Worm (Caenorhabditis elegans) whole organism, young adult: ENCODE results near the gene H39E20.1.
"Not testable (repeated sequence)": the region's sequence is repeated elsewhere in the genome, so short reads cannot be mapped to it uniquely, and the experiment has no call there.

Experiments
- C06A6.2 ChIP-seq: fragments of 200-800 bp; sonication (Bioruptor generic); conservative IDR thresholded peaks from 2 replicates; pipeline ENCODE4 v1.3.6; 2022; ENCODE audit warnings: missing genetic modification characterization, missing compliant biosample characterization
- C17E4.6 ChIP-seq: fragments of 200-800 bp; sonication (Bioruptor generic); IDR thresholded peaks from 2 replicates; pipeline ENCODE4 v1.3.6; 2022; ENCODE audit warnings: missing genetic modification reagents, missing genetic modification characterization, missing compliant biosample characterization
- F37B4.10 ChIP-seq: fragments of 200-800 bp; sonication (Bioruptor generic); IDR thresholded peaks from 2 replicates; pipeline ENCODE4 v1.3.6; 2022; ENCODE audit warnings: missing genetic modification characterization, missing compliant biosample characterization
- K11D2.4 ChIP-seq: fragments of 200-800 bp; sonication (Bioruptor generic); IDR thresholded peaks from 2 replicates; pipeline ENCODE4 v1.3.6; 2022; ENCODE audit warnings: missing genetic modification reagents, missing genetic modification characterization, missing compliant biosample characterization
- K12H6.12 ChIP-seq: fragments of 200-800 bp; sonication (Bioruptor generic); optimal IDR thresholded peaks from 2 replicates; lab custom pipeline; 2018; ENCODE audit warnings: mild to moderate bottlenecking, missing genetic modification characterization, missing compliant biosample characterization
- Y53G8AR.9 ChIP-seq: fragments of 200-800 bp; sonication (Bioruptor generic); conservative IDR thresholded peaks from 2 replicates; pipeline ENCODE4 v1.3.6; 2022; ENCODE audit warnings: missing genetic modification reagents, missing genetic modification characterization, missing compliant biosample characterization
- Y56A3A.18 ChIP-seq: fragments of 200-800 bp; sonication (Bioruptor generic); IDR thresholded peaks from 2 replicates; pipeline ENCODE4 v1.3.6; 2022; ENCODE audit warnings: missing genetic modification reagents, missing genetic modification characterization, missing compliant biosample characterization
- Y95B8A.8 ChIP-seq: fragments of 200-800 bp; sonication (Bioruptor generic); IDR thresholded peaks from 2 replicates; pipeline ENCODE4 v1.3.6; 2022; ENCODE audit warnings: missing genetic modification reagents, missing genetic modification characterization, missing compliant biosample characterization
- ZK185.1 ChIP-seq: sonication (generic microtip); optimal IDR thresholded peaks from 2 replicates; lab custom pipeline; 2016; ENCODE audit warnings: mild to moderate bottlenecking, missing genetic modification characterization, missing compliant biosample characterization; ENCODE audit not compliant: poor library complexity, severe bottlenecking
- ama-1 ChIP-seq, 3 experiments: fragments of 150-350 bp in 1 of 3; sonication (generic microtip) in 2 of 3; optimal IDR thresholded peaks; 2 replicates each; lab custom pipeline; 2014 to 2018; ENCODE audit warnings: missing biosample characterization in 2 of 3, missing genetic modification characterization in 2 of 3, missing genetic modification reagents in 2 of 3
- aptf-3 ChIP-seq: fragments of 200-800 bp; sonication (Bioruptor generic); IDR thresholded peaks from 2 replicates; pipeline ENCODE4 v1.3.6; 2022; ENCODE audit warnings: missing genetic modification characterization, missing compliant biosample characterization
- atf-7 ChIP-seq: sonication (generic microtip); optimal IDR thresholded peaks from 2 replicates; lab custom pipeline; 2017; ENCODE audit warnings: mild to moderate bottlenecking, missing genetic modification characterization, missing compliant biosample characterization
- attf-6 ChIP-seq: fragments of 200-800 bp; sonication (Bioruptor generic); IDR thresholded peaks from 2 replicates; pipeline ENCODE4 v1.3.6; 2022; ENCODE audit warnings: missing genetic modification reagents, missing genetic modification characterization, missing compliant biosample characterization
- bed-2 ChIP-seq: fragments of 200-800 bp; sonication (Bioruptor generic); IDR thresholded peaks from 2 replicates; pipeline ENCODE4 v1.3.6; 2022; ENCODE audit warnings: missing genetic modification reagents, missing genetic modification characterization, missing compliant biosample characterization
- cebp-1 ChIP-seq, 2 experiments: fragments of 200-800 bp in 1 of 2; sonication (Bioruptor generic) in 1 of 2; sonication (generic microtip) in 1 of 2; IDR thresholded peaks in 1 of 2; optimal IDR thresholded peaks in 1 of 2; 2 replicates each; pipeline versions ENCODE4 v1.3.6 to Lab custom; 2017 to 2022; ENCODE audit warnings: missing compliant biosample characterization in 2 of 2, missing genetic modification characterization in 2 of 2, mild to moderate bottlenecking in 1 of 2, missing genetic modification reagents in 1 of 2, moderate library complexity in 1 of 2
- ceh-79 ChIP-seq: sonication (generic microtip); optimal IDR thresholded peaks from 2 replicates; lab custom pipeline; 2017; ENCODE audit warnings: mild to moderate bottlenecking, missing genetic modification characterization, missing compliant biosample characterization
- die-1 ChIP-seq: sonication (generic microtip); optimal IDR thresholded peaks from 2 replicates; lab custom pipeline; 2016; ENCODE audit warnings: missing genotype, mild to moderate bottlenecking, missing genetic modification characterization, missing compliant biosample characterization
- hlh-26 ChIP-seq: fragments of 200-800 bp; sonication (Bioruptor generic); conservative IDR thresholded peaks from 2 replicates; pipeline ENCODE4 v1.3.6; 2022; ENCODE audit warnings: missing genetic modification reagents, missing genetic modification characterization, missing compliant biosample characterization
- hmg-1.2 ChIP-seq: fragments of 200-800 bp; sonication (Bioruptor generic); IDR thresholded peaks from 2 replicates; pipeline ENCODE4 v1.3.6; 2022; ENCODE audit warnings: missing genetic modification reagents, missing genetic modification characterization, missing compliant biosample characterization
- lag-1 ChIP-seq: fragments of 200-800 bp; sonication (Bioruptor generic); IDR thresholded peaks from 2 replicates; pipeline ENCODE4 v1.3.6; 2022; ENCODE audit warnings: missing genetic modification reagents, missing genetic modification characterization, missing compliant biosample characterization
- lin-40 ChIP-seq: sonication (generic microtip); optimal IDR thresholded peaks from 2 replicates; lab custom pipeline; 2016; ENCODE audit warnings: missing genetic modification characterization, mild to moderate bottlenecking, missing compliant biosample characterization, missing genotype, missing genetic modification reagents
- lir-1 ChIP-seq: fragments of 200-800 bp; sonication (Bioruptor generic); conservative IDR thresholded peaks from 2 replicates; pipeline ENCODE4 v1.3.6; 2022; ENCODE audit warnings: missing genetic modification reagents, missing genetic modification characterization, missing compliant biosample characterization
- madf-3 ChIP-seq: fragments of 200-800 bp; sonication (Bioruptor generic); IDR thresholded peaks from 2 replicates; pipeline ENCODE4 v1.3.6; 2022; ENCODE audit warnings: missing genetic modification reagents, missing genetic modification characterization, missing compliant biosample characterization
- mcd-1 ChIP-seq: fragments of 200-800 bp; sonication (Bioruptor generic); IDR thresholded peaks from 2 replicates; pipeline ENCODE4 v1.3.6; 2022; ENCODE audit warnings: missing genetic modification reagents, missing genetic modification characterization, missing compliant biosample characterization
- mel-28 ChIP-seq: sonication (generic microtip); optimal IDR thresholded peaks from 2 replicates; lab custom pipeline; 2016; ENCODE audit warnings: borderline replicate concordance, mild to moderate bottlenecking, missing genetic modification characterization, missing compliant biosample characterization
- mxl-1 ChIP-seq: sonication (generic microtip); optimal IDR thresholded peaks from 2 replicates; lab custom pipeline; 2016; ENCODE audit warnings: missing genetic modification characterization, missing compliant biosample characterization
- nfya-1 ChIP-seq: sonication (generic microtip); optimal IDR thresholded peaks from 2 replicates; lab custom pipeline; 2017; ENCODE audit warnings: antibody characterized with exemption, missing compliant biosample characterization, missing genetic modification characterization, borderline replicate concordance; ENCODE audit not compliant: insufficient read depth
- nfya-2 ChIP-seq: fragments of 200-800 bp; sonication (Bioruptor generic); IDR thresholded peaks from 2 replicates; pipeline ENCODE4 v1.3.6; 2022; ENCODE audit warnings: missing genetic modification reagents, missing genetic modification characterization, missing compliant biosample characterization
- nhr-80 ChIP-seq: sonication (generic microtip); optimal IDR thresholded peaks from 2 replicates; lab custom pipeline; 2016; ENCODE audit warnings: missing genetic modification characterization, missing compliant biosample characterization
- nhr-90 ChIP-seq: sonication (generic microtip); optimal IDR thresholded peaks from 2 replicates; lab custom pipeline; 2016; ENCODE audit warnings: missing genotype, mild to moderate bottlenecking, missing genetic modification characterization, missing compliant biosample characterization
- pbrm-1 ChIP-seq: fragments of 200-800 bp; sonication (Bioruptor generic); IDR thresholded peaks from 2 replicates; pipeline ENCODE4 v1.3.6; 2022; ENCODE audit warnings: missing genetic modification reagents, missing genetic modification characterization, missing compliant biosample characterization
- rpc-1 ChIP-seq, 2 experiments: fragments of 150-350 bp in 1 of 2; sonication (generic microtip) in 1 of 2; optimal IDR thresholded peaks; 2 replicates each; lab custom pipeline; 2014 to 2018; ENCODE audit warnings: missing biosample characterization in 1 of 2, missing genetic modification characterization in 1 of 2, missing genetic modification reagents in 1 of 2, missing genotype in 1 of 2
- sdz-38 ChIP-seq: sonication (generic microtip); optimal IDR thresholded peaks from 2 replicates; lab custom pipeline; 2016; ENCODE audit warnings: missing genotype, missing genetic modification characterization, missing compliant biosample characterization
- snpc-4 ChIP-seq, 5 experiments: fragments of 150-350 bp in 1 of 5; sonication (generic microtip) in 4 of 5; optimal IDR thresholded peaks; 2 replicates each; lab custom pipeline; 2014 to 2018; ENCODE audit warnings: missing genetic modification characterization in 5 of 5, missing biosample characterization in 3 of 5, antibody characterized with exemption in 2 of 5, mild to moderate bottlenecking in 2 of 5, missing compliant biosample characterization in 2 of 5, missing genotype in 2 of 5, moderate library complexity in 2 of 5, missing genetic modification reagents in 1 of 5
- somi-1 ChIP-seq: fragments of 200-800 bp; sonication (Bioruptor generic); optimal IDR thresholded peaks from 2 replicates; lab custom pipeline; 2018; ENCODE audit warnings: mild to moderate bottlenecking, missing genetic modification characterization, missing compliant biosample characterization
- sptf-2 ChIP-seq: fragments of 200-800 bp; sonication (Bioruptor generic); optimal IDR thresholded peaks from 2 replicates; lab custom pipeline; 2018; ENCODE audit warnings: mild to moderate bottlenecking, missing genetic modification characterization, missing compliant biosample characterization
- zim-3 ChIP-seq: sonication (generic microtip); optimal IDR thresholded peaks from 2 replicates; lab custom pipeline; 2017; ENCODE audit warnings: mild to moderate bottlenecking, missing genetic modification characterization, moderate library complexity, missing compliant biosample characterization
- ztf-18 ChIP-seq: sonication (generic microtip); optimal IDR thresholded peaks from 2 replicates; lab custom pipeline; 2016; ENCODE audit warnings: missing genotype, mild to moderate bottlenecking, missing genetic modification characterization, missing compliant biosample characterization
- ztf-6 ChIP-seq: fragments of 200-800 bp; sonication (Bioruptor generic); IDR thresholded peaks from 2 replicates; pipeline ENCODE4 v1.3.6; 2022; ENCODE audit warnings: missing genetic modification reagents, missing genetic modification characterization, missing compliant biosample characterization

H39E20.1 gene

ce11 chrX:1403971-1404370, 6.6 kb upstream of the H39E20.1 start, which contains the start of gene ZK402.1:
Gene ZK402.1 (plus strand): TSS chrX:1404271.
- TF ChIP-seq lag-1; pbrm-1; snpc-4 (GFP tag; optimal IDR thresholded peaks at IDR 0.05; lab: Kevin White, UChicago); snpc-4 (tag; optimal IDR thresholded peaks at IDR 0.05; lab: Kevin White, UChicago): not testable (repeated sequence)

- TF ChIP-seq ZK185.1; pbrm-1; C06A6.2 (GFP tag; lab: Robert Waterston, UW): not testable (repeated sequence)
Observed at ce11 chrX:1403444-1403843, 6.0 kb upstream of the H39E20.1 start, which contains the start of gene ZK402.2. Gene ZK402.2 (plus strand): TSS chrX:1403744.

ce11 chrX:1401259-1401658, 3.8 kb upstream of the H39E20.1 start, which contains the start of gene ZK402.5:
Gene ZK402.5 (minus strand): TSS chrX:1401359.
- TF ChIP-seq Y95B8A.8 (GFP tag; lab: Robert Waterston, UW): no peak
- TF ChIP-seq mxl-1 (tag; lab: Kevin White, UChicago): no peak
- TF ChIP-seq hlh-26 (GFP tag; lab: Robert Waterston, UW): no peak
- no peak for TF ChIP-seq nfya-1 (tag; lab: Kevin White, UChicago)

DNA sequence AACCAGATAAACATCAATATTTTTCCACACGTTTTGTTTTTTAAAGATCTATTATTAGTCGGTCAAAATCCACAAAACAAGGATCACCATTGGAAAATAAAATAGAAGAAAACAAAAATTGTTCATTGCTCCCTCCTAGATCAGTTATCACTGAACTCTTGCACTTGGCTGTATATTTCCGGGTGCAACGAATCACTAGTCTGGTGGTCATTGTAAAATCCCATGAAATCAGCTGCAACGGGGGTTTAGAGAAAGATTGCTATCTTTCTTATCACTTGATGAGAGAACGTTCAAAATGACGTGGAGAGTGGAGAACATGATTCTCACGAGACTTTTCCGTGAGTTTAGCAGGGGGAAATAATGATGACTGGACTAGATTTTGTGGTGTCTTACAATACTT, 1.6 kb downstream of the H39E20.1 start:
- TF ChIP-seq sptf-2 (GFP tag; lab: Kevin White, UChicago) (no peak), rpc-1 (optimal IDR thresholded peaks at IDR 0.05; lab: Kevin White, UChicago) (no peak), rpc-1 (tag; optimal IDR thresholded peaks at IDR 0.05; lab: Kevin White, UChicago) (no peak), lir-1 (GFP tag; lab: Robert Waterston, UW) (0 out of 2 replicates have a peak, but pooled peaks have one; percentile 8), K11D2.4 (GFP tag; lab: Robert Waterston, UW) (0 out of 2 replicates have a peak, but pooled peaks have one; percentile 32), cebp-1 (GFP tag; IDR thresholded peaks at IDR 0.05; lab: Robert Waterston, UW) (no peak), cebp-1 (tag; optimal IDR thresholded peaks at IDR 0.05; lab: Kevin White, UChicago) (peak; percentile 32), atf-7 (tag; lab: Kevin White, UChicago) (peak; percentile 51), ztf-18 (tag; lab: Kevin White, UChicago) (no peak), nhr-80 (tag; lab: Kevin White, UChicago) (no peak), mel-28 (tag; lab: Kevin White, UChicago) (no peak), K12H6.12 (tag; lab: Kevin White, UChicago) (peak; percentile 30), somi-1 (GFP tag; lab: Kevin White, UChicago) (peak; percentile 38), lin-40 (tag; lab: Kevin White, UChicago) (peak; percentile 27), attf-6 (GFP tag; lab: Robert Waterston, UW) (no peak)
- TF ChIP-seq, all 124 proteins: peak for 7

- TF ChIP-seq F37B4.10 (GFP tag; lab: Robert Waterston, UW): no peak
- TF ChIP-seq sdz-38 (tag; lab: Kevin White, UChicago): no peak
- no peak for TF ChIP-seq ceh-79 (tag; lab: Kevin White, UChicago)
- TF ChIP-seq Y56A3A.18 (GFP tag; lab: Robert Waterston, UW): no peak
- no peak for TF ChIP-seq hmg-1.2 (GFP tag; lab: Robert Waterston, UW)
- TF ChIP-seq die-1: no peak
- TF ChIP-seq Y53G8AR.9 (GFP tag; lab: Robert Waterston, UW): no peak
- TF ChIP-seq C17E4.6: no peak
- no peak for TF ChIP-seq Y95B8A.8 (GFP tag; lab: Robert Waterston, UW)
- no peak for TF ChIP-seq madf-3 (GFP tag; lab: Robert Waterston, UW)
- no peak for TF ChIP-seq aptf-3 (GFP tag; lab: Robert Waterston, UW)
- TF ChIP-seq nhr-90 (tag; lab: Kevin White, UChicago): no peak
- no peak for TF ChIP-seq pbrm-1
- TF ChIP-seq ama-1 (optimal IDR thresholded peaks at IDR 0.05; lab: Kevin White, UChicago): no peak
- no peak for TF ChIP-seq ama-1 (GFP tag; optimal IDR thresholded peaks at IDR 0.05; lab: Kevin White, UChicago)
- no peak for TF ChIP-seq bed-2
- no peak for TF ChIP-seq ztf-6
- TF ChIP-seq nfya-2 (GFP tag; lab: Robert Waterston, UW): no peak
- TF ChIP-seq mcd-1 (GFP tag; lab: Robert Waterston, UW): no peak
- no peak for TF ChIP-seq zim-3
- TF ChIP-seq, all 124 proteins: peak for 0
Observed at ce11 chrX:1394437-1394836, 3.0 kb downstream of the H39E20.1 start.
